Fruit fly (Drosophila melanogaster) whole organism, embryonic: Measurements from ENCODE around the gene CG31016.

Source experiments
- Aef1 ChIP-seq: fragments of 200-800 bp; sonication (Bioruptor generic); IDR thresholded peaks from 3 replicates; pipeline ENCODE4 v1.3.6; 2022; ENCODE audit warnings: missing biosample characterization, missing genetic modification characterization
- BEAF-32 ChIP-seq: fragments of 200-800 bp; sonication (Bioruptor generic); optimal IDR thresholded peaks from 3 replicates; lab custom pipeline; 2017; ENCODE audit warnings: missing biosample characterization, missing genetic modification characterization, mild to moderate bottlenecking, moderate library complexity, missing genetic modification reagents
- CG12769 ChIP-seq: fragments of 200-800 bp; sonication (Bioruptor generic); optimal IDR thresholded peaks from 2 replicates; lab custom pipeline; 2019; ENCODE audit warnings: missing biosample characterization, mild to moderate bottlenecking, missing genetic modification characterization, moderate library complexity
- CG13894 ChIP-seq: fragments of 200-800 bp; sonication (Bioruptor generic); optimal IDR thresholded peaks from 3 replicates; lab custom pipeline; 2018; ENCODE audit warnings: missing biosample characterization, mild to moderate bottlenecking, missing genetic modification characterization, moderate library complexity
- CG17912 ChIP-seq: fragments of 200-800 bp; sonication (Bioruptor generic); optimal IDR thresholded peaks from 2 replicates; lab custom pipeline; 2018; ENCODE audit warnings: missing biosample characterization, mild to moderate bottlenecking, missing genetic modification characterization
- CG32532 ChIP-seq: fragments of 200-800 bp; sonication (Bioruptor generic); IDR thresholded peaks from 2 replicates; pipeline ENCODE4 v1.3.6; 2022; ENCODE audit warnings: missing biosample characterization, missing genetic modification characterization
- CG42726 ChIP-seq: fragments of 200-800 bp; sonication (Bioruptor generic); IDR thresholded peaks from 2 replicates; pipeline ENCODE4 v1.3.6; 2022; ENCODE audit warnings: missing biosample characterization, missing genetic modification characterization; ENCODE audit not compliant: partially characterized antibody
- CG5180 ChIP-seq: fragments of 200-800 bp; sonication (Bioruptor generic); optimal IDR thresholded peaks from 3 replicates; lab custom pipeline; 2017; ENCODE audit warnings: missing biosample characterization, missing genetic modification characterization, mild to moderate bottlenecking, moderate library complexity, missing genetic modification reagents
- CG6175 ChIP-seq: fragments of 200-800 bp; sonication (Bioruptor generic); IDR thresholded peaks from 3 replicates; pipeline ENCODE4 v1.3.6; 2022; ENCODE audit warnings: missing biosample characterization, missing genetic modification characterization
- CG7745 ChIP-seq: fragments of 200-800 bp; sonication (Bioruptor generic); optimal IDR thresholded peaks from 2 replicates; lab custom pipeline; 2018; ENCODE audit warnings: missing biosample characterization, mild to moderate bottlenecking, missing genetic modification characterization, moderate library complexity
- CG8290 ChIP-seq, 3 experiments: fragments of 200-800 bp; sonication (Bioruptor generic); optimal IDR thresholded peaks; 2 replicates each; lab custom pipeline; 2016 to 2019; ENCODE audit warnings: missing biosample characterization in 3 of 3, missing genetic modification characterization in 3 of 3, mild to moderate bottlenecking in 2 of 3, moderate library complexity in 1 of 3
- CG9932 ChIP-seq: fragments of 200-800 bp; sonication (Bioruptor generic); IDR thresholded peaks from 2 replicates; pipeline ENCODE4 v1.3.6; 2022; ENCODE audit warnings: missing biosample characterization, missing genetic modification characterization
- CHES-1-like ChIP-seq: fragments of 200-800 bp; sonication (Bioruptor generic); optimal IDR thresholded peaks from 2 replicates; lab custom pipeline; 2016; ENCODE audit warnings: missing biosample characterization, missing genetic modification characterization
- Deaf1 ChIP-seq: fragments of 200-800 bp; optimal IDR thresholded peaks from 3 replicates; lab custom pipeline; 2019; ENCODE audit warnings: missing biosample characterization, mild to moderate bottlenecking, missing genetic modification characterization, moderate library complexity
- Elba2 ChIP-seq: fragments of 200-800 bp; sonication (Bioruptor generic); optimal IDR thresholded peaks from 3 replicates; lab custom pipeline; 2016; ENCODE audit warnings: missing biosample characterization, missing genetic modification characterization
- Ets65A ChIP-seq: fragments of 200-800 bp; sonication (Bioruptor generic); peaks from one replicate; lab custom pipeline; 2016; ENCODE audit warnings: missing biosample characterization, missing genetic modification characterization
- GATAe ChIP-seq: fragments of 200-800 bp; sonication (Bioruptor generic); conservative IDR thresholded peaks from 2 replicates; pipeline ENCODE4 v1.3.6; 2022; ENCODE audit warnings: missing biosample characterization, missing genetic modification characterization
- H15 ChIP-seq: fragments of 200-800 bp; sonication (Bioruptor generic); IDR thresholded peaks from 3 replicates; pipeline ENCODE4 v1.3.6; 2022; ENCODE audit warnings: missing biosample characterization, missing genetic modification characterization
- Hmx ChIP-seq: fragments of 200-800 bp; sonication (Bioruptor generic); optimal IDR thresholded peaks from 2 replicates; lab custom pipeline; 2016; ENCODE audit warnings: missing biosample characterization, missing genetic modification characterization
- Med ChIP-seq: fragments of 200-800 bp; sonication (Bioruptor generic); peaks from one replicate; lab custom pipeline; 2016; ENCODE audit warnings: missing biosample characterization, missing genetic modification characterization, mild to moderate bottlenecking, inconsistent platforms, moderate library complexity
- Myb ChIP-seq: fragments of 200-800 bp; sonication (Bioruptor generic); optimal IDR thresholded peaks from 2 replicates; lab custom pipeline; 2016; ENCODE audit warnings: missing biosample characterization, missing genetic modification characterization
- Pdp1 ChIP-seq, 2 experiments: fragments of 200-800 bp; sonication (Bioruptor generic); optimal IDR thresholded peaks; 3 replicates each; lab custom pipeline; 2016; ENCODE audit warnings: missing biosample characterization in 2 of 2, missing genetic modification characterization in 2 of 2, mild to moderate bottlenecking in 1 of 2, moderate library complexity in 1 of 2
- Trl ChIP-seq, 3 experiments: fragments of >200 bp in 2 of 3; fragments of 200-800 bp in 1 of 3; sonication (Bioruptor generic) in 1 of 3; optimal IDR thresholded peaks; 2 replicates in 1 of 3; 3 replicates in 2 of 3; lab custom pipeline; 2016 to 2017; ENCODE audit warnings: missing biosample characterization in 1 of 3, missing genetic modification characterization in 1 of 3
- YL-1 ChIP-seq: fragments of 200-800 bp; sonication (Bioruptor generic); optimal IDR thresholded peaks from 3 replicates; lab custom pipeline; 2017; ENCODE audit warnings: missing biosample characterization, mild to moderate bottlenecking, missing genetic modification characterization
- amos ChIP-seq: fragments of 200-800 bp; sonication (Bioruptor generic); IDR thresholded peaks from 2 replicates; pipeline ENCODE4 v1.3.6; 2022; ENCODE audit warnings: missing biosample characterization, missing genetic modification characterization; ENCODE audit not compliant: partially characterized antibody
- chinmo ChIP-seq: fragments of 200-800 bp; sonication (Bioruptor generic); IDR thresholded peaks from 4 replicates; pipeline ENCODE4 v1.3.6; 2022; ENCODE audit warnings: missing biosample characterization, missing genetic modification characterization; ENCODE audit not compliant: partially characterized antibody
- chm ChIP-seq: fragments of 200-800 bp; sonication (Bioruptor generic); IDR thresholded peaks from 2 replicates; pipeline ENCODE4 v1.3.6; 2022; ENCODE audit warnings: missing biosample characterization, missing genetic modification characterization
- gcm ChIP-seq: fragments of 200-800 bp; sonication (Bioruptor generic); optimal IDR thresholded peaks from 2 replicates; lab custom pipeline; 2019; ENCODE audit warnings: missing biosample characterization, mild to moderate bottlenecking, missing genetic modification characterization, moderate library complexity
- grn ChIP-seq: fragments of 200-800 bp; sonication (Bioruptor generic); optimal IDR thresholded peaks from 3 replicates; lab custom pipeline; 2017; ENCODE audit warnings: missing biosample characterization, missing genetic modification characterization
- inv ChIP-seq: fragments of 200-800 bp; sonication (Bioruptor generic); IDR thresholded peaks from 2 replicates; pipeline ENCODE4 v1.3.6; 2022; ENCODE audit warnings: missing biosample characterization, missing genetic modification characterization; ENCODE audit not compliant: partially characterized antibody
- nerfin-1 ChIP-seq: fragments of 200-800 bp; sonication (Bioruptor generic); optimal IDR thresholded peaks from 3 replicates; lab custom pipeline; 2019; ENCODE audit warnings: missing biosample characterization, mild to moderate bottlenecking, missing genetic modification characterization, moderate library complexity
- oc ChIP-seq: fragments of 200-800 bp; sonication (Bioruptor generic); optimal IDR thresholded peaks from 2 replicates; lab custom pipeline; 2018; ENCODE audit warnings: missing biosample characterization, mild to moderate bottlenecking, missing genetic modification characterization, moderate library complexity
- phol ChIP-seq: fragments of 200-800 bp; sonication (Bioruptor generic); optimal IDR thresholded peaks from 3 replicates; lab custom pipeline; 2018; ENCODE audit warnings: missing biosample characterization, mild to moderate bottlenecking, missing genetic modification characterization, moderate library complexity
- pros ChIP-seq: fragments of 200-800 bp; sonication (Bioruptor generic); optimal IDR thresholded peaks from 3 replicates; lab custom pipeline; 2019; ENCODE audit warnings: missing biosample characterization, mild to moderate bottlenecking, missing genetic modification characterization, moderate library complexity
- pzg ChIP-seq: fragments of 200-800 bp; sonication (Bioruptor generic); optimal IDR thresholded peaks from 3 replicates; lab custom pipeline; 2018; ENCODE audit warnings: missing biosample characterization, mild to moderate bottlenecking, missing genetic modification characterization, moderate library complexity
- sr ChIP-seq: fragments of 200-800 bp; sonication (Bioruptor generic); IDR thresholded peaks from 3 replicates; pipeline ENCODE4 v1.3.6; 2022; ENCODE audit warnings: missing biosample characterization, missing genetic modification characterization
- tap ChIP-seq: fragments of 200-800 bp; optimal IDR thresholded peaks from 3 replicates; lab custom pipeline; 2019; ENCODE audit warnings: missing biosample characterization, mild to moderate bottlenecking, missing genetic modification characterization, moderate library complexity
- tx ChIP-seq: fragments of 200-800 bp; sonication (Bioruptor generic); optimal IDR thresholded peaks from 2 replicates; lab custom pipeline; 2016; ENCODE audit warnings: missing biosample characterization, missing genetic modification characterization
- wor ChIP-seq: fragments of 200-800 bp; sonication (Bioruptor generic); IDR thresholded peaks from 2 replicates; pipeline ENCODE4 v1.3.6; 2022; ENCODE audit warnings: missing biosample characterization, missing genetic modification characterization
- zen2 ChIP-seq: fragments of 200-800 bp; sonication (Bioruptor generic); IDR thresholded peaks from 3 replicates; pipeline ENCODE4 v1.3.6; 2022; ENCODE audit warnings: missing biosample characterization, missing genetic modification characterization; ENCODE audit not compliant: partially characterized antibody

The CG31016 gene

dm6 chr3R:30583542-30583941, 22.4 kb upstream of the CG31016 start, which contains the start of gene Rpt6R (continued):
- TF ChIP-seq CG9932 (GFP tag; lab: Robert Waterston, UW) (no peak), BEAF-32 (peak; percentile 0), phol (tag; lab: Kevin White, UChicago) (no peak), chm (GFP tag; lab: Robert Waterston, UW) (no peak), H15 (no peak), Myb (GFP tag; lab: Kevin White, UChicago) (peak; percentile 17), YL-1 (GFP tag; lab: Kevin White, UChicago) (no peak), CG32532 (GFP tag; lab: Robert Waterston, UW) (no peak), CG8290 (GFP tag; optimal IDR thresholded peaks at IDR 0.05; lab: Kevin White, UChicago) (no peak), CG8290 (tag; optimal IDR thresholded peaks at IDR 0.05; lab: Kevin White, UChicago) (no peak), nerfin-1 (tag; lab: Kevin White, UChicago) (no peak), CG7745 (tag; lab: Kevin White, UChicago) (no peak), CG17912 (GFP tag; lab: Kevin White, UChicago) (no peak), tap (tag; lab: Kevin White, UChicago) (no peak), pzg (GFP tag; lab: Kevin White, UChicago) (peak; percentile 20), Med (GFP tag; lab: Kevin White, UChicago) (no peak), Ets65A (GFP tag; lab: Kevin White, UChicago) (no peak), gcm (GFP tag; lab: Kevin White, UChicago) (no peak), Hmx (no peak), wor (no peak), Elba2 (GFP tag; lab: Kevin White, UChicago) (no peak), amos (GFP tag; lab: Robert Waterston, UW) (no peak), tx (GFP tag; lab: Kevin White, UChicago) (no peak), CG5180 (GFP tag; lab: Kevin White, UChicago) (no peak)

- TF ChIP-seq CG6175 (GFP tag; lab: Robert Waterston, UW) (0 out of 3 replicates have a peak, but pooled peaks have one; percentile 59), CG13894 (tag; lab: Kevin White, UChicago) (peak; percentile 94), Pdp1 (GFP tag; optimal IDR thresholded peaks at IDR 0.05; lab: Kevin White, UChicago) (peak in 1 of 2 experiments; percentile 9), Med (GFP tag; lab: Kevin White, UChicago) (peak; percentile 55), CG42726 (0 out of 2 replicates have a peak, but pooled peaks have one; percentile 21), zen2 (GFP tag; lab: Robert Waterston, UW) (0 out of 3 replicates have a peak, but pooled peaks have one; percentile 25), inv (GFP tag; lab: Robert Waterston, UW) (no peak), Aef1 (no peak), Trl (optimal IDR thresholded peaks at IDR 0.05; lab: Kevin White, UChicago) (peak; percentile 15 to 32), Trl (GFP tag; optimal IDR thresholded peaks at IDR 0.05; lab: Kevin White, UChicago) (no peak), Deaf1 (tag; lab: Kevin White, UChicago) (peak; percentile 87), chinmo (GFP tag; lab: Robert Waterston, UW) (0 out of 4 replicates have a peak, but pooled peaks have one; percentile 17), oc (tag; lab: Kevin White, UChicago) (peak; percentile 3), sr (GFP tag; lab: Robert Waterston, UW) (peak; percentile 10; the same call in 1 of the 3 replicates), GATAe (GFP tag; lab: Robert Waterston, UW) (no peak), CHES-1-like (GFP tag; lab: Kevin White, UChicago) (no peak), CG12769 (tag; lab: Kevin White, UChicago) (peak; percentile 75), grn (GFP tag; lab: Kevin White, UChicago) (peak; percentile 13), pros (GFP tag; lab: Kevin White, UChicago) (peak; percentile 29)
- TF ChIP-seq, all 482 proteins: peak for 14
Measured at dm6 chr3R:30587196-30587753, 18.7 kb upstream of the CG31016 start, which contains the start of gene CG9717. Gene CG9717, minus strand, starts transcription at chr3R:30587302.
